Worm (Caenorhabditis elegans) whole organism, L4/young adult: ENCODE data around the gene R10H10.4.
A peak's percentile ranks its signal among the peaks of the same experiment; 100 is the strongest.

Experiments used
- W03F9.2 ChIP-seq: fragments of 150-350 bp; optimal IDR thresholded peaks from 2 replicates; lab custom pipeline; 2014; ENCODE audit warnings: missing biosample characterization, missing genetic modification characterization
- him-1 ChIP-seq: sonication (generic microtip); optimal IDR thresholded peaks from 2 replicates; lab custom pipeline; 2016; ENCODE audit warnings: missing genotype, missing genetic modification reagents, missing genetic modification characterization, missing compliant biosample characterization

DNA sequence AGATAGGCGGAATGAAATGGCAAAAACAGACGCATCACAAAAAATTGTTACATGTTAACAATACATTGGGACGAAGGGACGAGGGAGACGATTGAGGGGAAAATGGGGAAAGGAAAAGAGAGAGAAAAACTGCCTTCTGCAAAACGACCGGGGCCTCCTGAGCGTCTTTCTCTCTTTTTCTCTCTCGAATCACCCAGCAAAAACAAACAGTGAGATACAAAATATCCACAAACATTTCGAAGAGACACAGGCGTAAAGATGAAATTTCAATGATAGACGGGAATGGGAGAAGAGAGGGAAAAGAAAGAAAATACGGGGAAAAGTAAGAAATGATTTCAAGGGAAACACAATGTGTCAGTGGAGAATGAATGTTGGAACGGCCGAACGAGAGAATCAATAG, 48.8 kb downstream of the R10H10.4 start:
- TF ChIP-seq him-1 (tag; lab: Kevin White, UChicago) (peak; percentile 32), W03F9.2 (tag; lab: Kevin White, UChicago) (peak; percentile 7)
